Worm (Caenorhabditis elegans): Measurements from ENCODE around the gene ZK686.1.

- TF ChIP-seq nhr-28 (tag; optimal IDR thresholded peaks at IDR 0.05) (no peak), daf-12 (tag; optimal IDR thresholded peaks at IDR 0.05) (no peak), ceh-82 (tag; optimal IDR thresholded peaks at IDR 0.05) (no peak), lin-15B (tag; optimal IDR thresholded peaks at IDR 0.05) (no peak)
Observed at ce11 chrIII:7823285-7823684, 50.4 kb downstream of the ZK686.1 start.
